Worm (Caenorhabditis elegans) whole organism, L3 larva: ENCODE measurements around the gene E02H9.1.

Experiments used
- lin-39 ChIP-seq: fragments of 150-350 bp; optimal IDR thresholded peaks from 2 replicates; lab custom pipeline; 2018; ENCODE audit warnings: missing biosample characterization, missing genetic modification reagents, missing genetic modification characterization
- nhr-23 ChIP-seq: fragments of 150-350 bp; optimal IDR thresholded peaks from 2 replicates; lab custom pipeline; 2014; ENCODE audit warnings: missing biosample characterization, missing genetic modification reagents, missing genetic modification characterization
- pha-4 ChIP-seq: fragments of 150-350 bp; optimal IDR thresholded peaks from 2 replicates; lab custom pipeline; 2014; ENCODE audit warnings: missing biosample characterization, missing genetic modification reagents, missing genetic modification characterization

- TF ChIP-seq nhr-23 (tag; lab: Kevin White, UChicago): no peak
- TF ChIP-seq pha-4: no peak
- TF ChIP-seq lin-39 (tag; lab: Kevin White, UChicago): no peak
These were observed 10.3 kb downstream of the E02H9.1 start for ce11 chrIII:2478605-2479004.
